Worm (Caenorhabditis elegans): ENCODE results near the gene gcc-1.

- no peak for TF ChIP-seq nhr-12 (tag; optimal IDR thresholded peaks at IDR 0.05)
- no peak for TF ChIP-seq mdl-1 (tag; optimal IDR thresholded peaks at IDR 0.05)
Measured at ce11 chrX:3181870-3182269, 22.1 kb downstream of the gcc-1 start.
